Worm (Caenorhabditis elegans): Measurements from ENCODE around the gene M6.11.

DNA sequence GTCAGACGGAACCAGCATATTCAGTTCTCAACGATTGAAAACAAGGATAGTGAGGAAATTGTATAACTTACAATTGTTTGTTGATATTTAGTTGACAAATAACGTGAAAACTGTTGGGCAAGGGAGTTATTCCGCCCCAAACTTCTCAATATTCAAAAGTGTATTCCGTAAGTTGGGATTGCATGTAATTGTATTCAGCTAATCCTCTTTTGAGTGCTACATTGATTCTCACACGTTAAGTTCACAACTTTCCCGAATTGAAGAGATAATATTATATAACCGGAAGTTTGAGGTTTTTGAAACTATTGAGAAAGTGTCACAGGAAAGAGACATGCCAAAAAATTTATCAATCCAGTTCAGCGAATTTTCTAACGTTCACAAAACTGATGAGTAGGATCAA is 13.5 kb upstream of the M6.11 start, which contains the start of gene ifc-2:
- TF ChIP-seq fos-1 (tag; optimal IDR thresholded peaks at IDR 0.05) (no peak), sox-4 (tag; optimal IDR thresholded peaks at IDR 0.05) (no peak), skn-1 (tag; optimal IDR thresholded peaks at IDR 0.05) (no peak), lsy-2 (tag; optimal IDR thresholded peaks at IDR 0.05) (no peak), nhr-237 (tag; optimal IDR thresholded peaks at IDR 0.05) (no peak), Y116A8C.19 (tag; optimal IDR thresholded peaks at IDR 0.05; ENCODE audit: borderline replicate concordance) (no peak), nhr-28 (tag; optimal IDR thresholded peaks at IDR 0.05) (no peak), ceh-8 (GFP tag; optimal IDR thresholded peaks at IDR 0.05) (no peak), snu-23 (GFP tag; optimal IDR thresholded peaks at IDR 0.05) (no peak), nhr-19 (GFP tag; conservative IDR thresholded peaks at IDR 0.05) (no peak), fkh-10 (GFP tag; optimal IDR thresholded peaks at IDR 0.05) (no peak), mep-1 (tag; optimal IDR thresholded peaks at IDR 0.05) (no peak)

Data from whole organism, L1 larva.